Worm (Caenorhabditis elegans): Measurements from ENCODE around the gene F22B8.7.
A peak's percentile ranks its signal among the peaks of the same experiment; 100 is the strongest.

Gene F22B8.7

ce11 chrV:16075250-16075709 lies 19.1 kb upstream of the F22B8.7 start, which contains the start of the genes F14H3.12 and srj-29:
Gene F14H3.12 (minus strand): TSS chrV:16075323.
Gene srj-29 (plus strand): TSS chrV:16075659.
- TF ChIP-seq ceh-18 (tag; optimal IDR thresholded peaks at IDR 0.05) (no peak), fkh-10 (GFP tag; optimal IDR thresholded peaks at IDR 0.05) (no peak), nfya-1 (tag; optimal IDR thresholded peaks at IDR 0.05) (no peak), ama-1 (optimal IDR thresholded peaks at IDR 0.05) (no peak), unc-86 (tag; optimal IDR thresholded peaks at IDR 0.05) (no peak), hlh-8 (tag; optimal IDR thresholded peaks at IDR 0.05) (no peak), sox-2 (GFP tag; IDR thresholded peaks at IDR 0.05) (no peak), T23F11.4 (GFP tag; optimal IDR thresholded peaks at IDR 0.05) (no peak), sox-4 (tag; optimal IDR thresholded peaks at IDR 0.05) (no peak), pros-1 (tag; optimal IDR thresholded peaks at IDR 0.05) (no peak), C08G9.2 (tag; optimal IDR thresholded peaks at IDR 0.05) (no peak), rnt-1 (tag; optimal IDR thresholded peaks at IDR 0.05) (no peak), fkh-6 (tag; optimal IDR thresholded peaks at IDR 0.05) (no peak), dve-1 (tag; optimal IDR thresholded peaks at IDR 0.05) (no peak)

ce11 chrV:16080039-16080438 lies 14.3 kb upstream of the F22B8.7 start:
- TF ChIP-seq fax-1 (tag; optimal IDR thresholded peaks at IDR 0.05): no peak
- TF ChIP-seq che-1 (tag; optimal IDR thresholded peaks at IDR 0.05): no peak
- no peak for TF ChIP-seq ceh-19 (GFP tag; optimal IDR thresholded peaks at IDR 0.05)
- no peak for TF ChIP-seq pax-1 (tag; optimal IDR thresholded peaks at IDR 0.05)
- TF ChIP-seq fkh-6 (tag; optimal IDR thresholded peaks at IDR 0.05): no peak
- TF ChIP-seq elt-2 (tag; optimal IDR thresholded peaks at IDR 0.05): peak; percentile 41
- TF ChIP-seq pat-9 (tag; optimal IDR thresholded peaks at IDR 0.05): no peak
- no peak for TF ChIP-seq dmd-4 (tag; optimal IDR thresholded peaks at IDR 0.05; ENCODE audit: borderline replicate concordance)
- no peak for TF ChIP-seq ceh-9 (tag; optimal IDR thresholded peaks at IDR 0.05)

ce11 chrV:16080678-16081077 lies 13.7 kb upstream of the F22B8.7 start:
- no peak for TF ChIP-seq ceh-19 (GFP tag; optimal IDR thresholded peaks at IDR 0.05)
- no peak for TF ChIP-seq syd-9 (tag; optimal IDR thresholded peaks at IDR 0.05)
- TF ChIP-seq ceh-18 (tag; optimal IDR thresholded peaks at IDR 0.05): no peak
- TF ChIP-seq ceh-45 (GFP tag; IDR thresholded peaks at IDR 0.05): no peak
- TF ChIP-seq ceh-22 (tag; optimal IDR thresholded peaks at IDR 0.05): no peak
- TF ChIP-seq F13H6.1 (tag; optimal IDR thresholded peaks at IDR 0.05): no peak
- no peak for TF ChIP-seq ref-2 (tag; optimal IDR thresholded peaks at IDR 0.05)
- no peak for TF ChIP-seq sdc-2 (tag; optimal IDR thresholded peaks at IDR 0.05)
- no peak for TF ChIP-seq pag-3 (tag; optimal IDR thresholded peaks at IDR 0.05; ENCODE audit: borderline replicate concordance)
- no peak for TF ChIP-seq ttx-3 (tag; optimal IDR thresholded peaks at IDR 0.05)
- TF ChIP-seq nhr-232 (tag; optimal IDR thresholded peaks at IDR 0.05): no peak
- no peak for TF ChIP-seq hlh-8 (tag; optimal IDR thresholded peaks at IDR 0.05)
- no peak for TF ChIP-seq gmeb-2 (tag; optimal IDR thresholded peaks at IDR 0.05)
- TF ChIP-seq dmd-4 (tag; optimal IDR thresholded peaks at IDR 0.05; ENCODE audit: borderline replicate concordance): no peak
- no peak for TF ChIP-seq ztf-16 (tag; optimal IDR thresholded peaks at IDR 0.05)
- TF ChIP-seq tbx-7 (tag; optimal IDR thresholded peaks at IDR 0.05): no peak
- TF ChIP-seq K09A11.1 (tag; optimal IDR thresholded peaks at IDR 0.05; ENCODE audit: insufficient read depth): no peak
- TF ChIP-seq ets-4 (tag; optimal IDR thresholded peaks at IDR 0.05): no peak
- no peak for TF ChIP-seq hlh-6 (tag; optimal IDR thresholded peaks at IDR 0.05)

- TF ChIP-seq pax-1 (tag; optimal IDR thresholded peaks at IDR 0.05) (no peak), hlh-15 (tag; optimal IDR thresholded peaks at IDR 0.05) (no peak), Y22D7AL.16 (tag; optimal IDR thresholded peaks at IDR 0.05) (no peak), unc-86 (tag; optimal IDR thresholded peaks at IDR 0.05) (no peak), hlh-6 (tag; optimal IDR thresholded peaks at IDR 0.05) (no peak), pha-2 (tag; optimal IDR thresholded peaks at IDR 0.05) (no peak)
Observed at ce11 chrV:16090685-16091084, 3.7 kb upstream of the F22B8.7 start, which contains the start of gene F22B8.3. Gene F22B8.3 (plus strand): TSS chrV:16090985.
